Fruit fly (Drosophila melanogaster): ENCODE data around the gene RpS13.

RpS13 gene

dm6 chr2L:8382646-8383045 lies 18.2 kb upstream of the RpS13 start, which contains the start of the genes CG13392 and Rcd4 (continued):
- TF ChIP-seq CG14710 (tag; optimal IDR thresholded peaks at IDR 0.05) (peak; percentile 66), schlank (tag; optimal IDR thresholded peaks at IDR 0.05) (peak; percentile 62), sc (optimal IDR thresholded peaks at IDR 0.05) (no peak), sc (GFP tag; optimal IDR thresholded peaks at IDR 0.05) (no peak), Fer3 (tag; optimal IDR thresholded peaks at IDR 0.05) (peak; percentile 73), CHES-1-like (GFP tag; optimal IDR thresholded peaks at IDR 0.05) (peak; percentile 79), Deaf1 (tag; optimal IDR thresholded peaks at IDR 0.05) (peak; percentile 26), br (optimal IDR thresholded peaks at IDR 0.05) (no peak), CG12391 (tag; optimal IDR thresholded peaks at IDR 0.05) (peak; percentile 47), tx (GFP tag; optimal IDR thresholded peaks at IDR 0.05) (peak; percentile 67), aop (GFP tag; IDR thresholded peaks at IDR 0.05) (no peak), Spps (tag; optimal IDR thresholded peaks at IDR 0.05) (no peak), sr (GFP tag; IDR thresholded peaks at IDR 0.05) (no peak), usp (GFP tag; optimal IDR thresholded peaks at IDR 0.05) (no peak), caup (GFP tag; optimal IDR thresholded peaks at IDR 0.05; ENCODE audit: severe bottlenecking) (peak; percentile 78), CG7271 (tag; optimal IDR thresholded peaks at IDR 0.05) (peak; percentile 70), CG34422 (GFP tag; IDR thresholded peaks at IDR 0.05) (peak; percentile 91), CG8281 (tag; optimal IDR thresholded peaks at IDR 0.05) (no peak), Oaz (GFP tag; IDR thresholded peaks at IDR 0.05) (no peak), CG8089 (GFP tag; optimal IDR thresholded peaks at IDR 0.05) (peak; percentile 11), CG2120 (GFP tag; optimal IDR thresholded peaks at IDR 0.05) (peak; percentile 88), toy (GFP tag; IDR thresholded peaks at IDR 0.05) (no peak), tna (GFP tag; IDR thresholded peaks at IDR 0.05; ENCODE audit: partially characterized antibody) (no peak), ems (GFP tag; optimal IDR thresholded peaks at IDR 0.05) (peak; percentile 67), H15 (GFP tag; IDR thresholded peaks at IDR 0.05) (peak; percentile 56; the same call in 1 of the 3 replicates), NC2β (GFP tag; optimal IDR thresholded peaks at IDR 0.05) (peak; percentile 64), sd (tag; optimal IDR thresholded peaks at IDR 0.05) (peak; percentile 77), Oli (tag; optimal IDR thresholded peaks at IDR 0.05) (no peak), CG7839 (tag; optimal IDR thresholded peaks at IDR 0.05) (peak; percentile 36), CG8359 (GFP tag; optimal IDR thresholded peaks at IDR 0.05; ENCODE audit: borderline replicate concordance) (no peak), Bdp1 (GFP tag; optimal IDR thresholded peaks at IDR 0.05) (peak; percentile 33), sob (GFP tag; IDR thresholded peaks at IDR 0.05) (peak; percentile 91), CG7556 (GFP tag; optimal IDR thresholded peaks at IDR 0.05) (peak; percentile 59), chn (GFP tag; optimal IDR thresholded peaks at IDR 0.05) (peak; percentile 50), BEAF-32 (GFP tag; optimal IDR thresholded peaks at IDR 0.05) (peak; percentile 63), CG10267 (tag; optimal IDR thresholded peaks at IDR 0.05) (peak; percentile 97), Ets65A (GFP tag) (peak; percentile 97), Ada2b (GFP tag; IDR thresholded peaks at IDR 0.05) (peak; percentile 38), Trl (optimal IDR thresholded peaks at IDR 0.05) (no peak), Trl (GFP tag; optimal IDR thresholded peaks at IDR 0.05) (peak; percentile 75), jigr1 (GFP tag; IDR thresholded peaks at IDR 0.05) (no peak), CG10543 (GFP tag; optimal IDR thresholded peaks at IDR 0.05) (peak; percentile 61), CG13424 (tag; optimal IDR thresholded peaks at IDR 0.05) (peak; percentile 26), CG12942 (GFP tag; optimal IDR thresholded peaks at IDR 0.05) (peak; percentile 71), CG12155 (GFP tag; optimal IDR thresholded peaks at IDR 0.05) (peak; percentile 70), CG30020 (tag; optimal IDR thresholded peaks at IDR 0.05) (peak; percentile 12), CG7745 (tag; optimal IDR thresholded peaks at IDR 0.05) (no peak), HLH4C (GFP tag; IDR thresholded peaks at IDR 0.05; ENCODE audit: partially characterized antibody) (peak; percentile 35; the same call in 1 of the 3 replicates), zen2 (GFP tag; IDR thresholded peaks at IDR 0.05; ENCODE audit: partially characterized antibody) (peak; percentile 72; the same call in 2 of the 3 replicates), fd102C (GFP tag; optimal IDR thresholded peaks at IDR 0.05) (no peak), ci (GFP tag; IDR thresholded peaks at IDR 0.05) (peak; percentile 68; the same call in 2 of the 3 replicates), dm (GFP tag; optimal IDR thresholded peaks at IDR 0.05) (peak; percentile 48)

All from whole organism, embryonic.